Worm (Caenorhabditis elegans): Measurements from ENCODE around the gene afmd-2.

ce11 chrIV:13513010-13513409 lies 4.0 kb downstream of the afmd-2 start:
- TF ChIP-seq ztf-4 (tag; optimal IDR thresholded peaks at IDR 0.05) = no peak
- TF ChIP-seq unc-55 (GFP tag; optimal IDR thresholded peaks at IDR 0.05) = no peak
- TF ChIP-seq ZK546.5 (tag; optimal IDR thresholded peaks at IDR 0.05) = no peak
- TF ChIP-seq blmp-1 (tag; optimal IDR thresholded peaks at IDR 0.05; ENCODE audit: insufficient read depth) = no peak
- TF ChIP-seq nhr-23 (tag; optimal IDR thresholded peaks at IDR 0.05) = no peak
- no peak for TF ChIP-seq nhr-237 (tag; optimal IDR thresholded peaks at IDR 0.05)
- no peak for TF ChIP-seq skn-1 (tag; optimal IDR thresholded peaks at IDR 0.05)
- no peak for TF ChIP-seq lin-11 (tag; optimal IDR thresholded peaks at IDR 0.05)
- no peak for TF ChIP-seq lin-13 (GFP tag; optimal IDR thresholded peaks at IDR 0.05)
